Fruit fly (Drosophila melanogaster) S2 (cell line): ENCODE data around the gene Gos28.

ENCODE experiments used
- CG8478 ChIP-seq: fragments of >200 bp; optimal IDR thresholded peaks from 2 replicates; lab custom pipeline; 2018
- CTCF ChIP-seq, 2 experiments: fragments of >200 bp; optimal IDR thresholded peaks; 2 replicates each; lab custom pipeline; 2018

The Gos28 gene

dm6 chr3R:18706289-18706688 is 42.8 kb downstream of the Gos28 start:
- TF ChIP-seq CG8478 (no peak), CTCF (optimal IDR thresholded peaks at IDR 0.05; lab: Kevin White, UChicago) (no peak)

dm6 chr3R:18707492-18707891 is 44.0 kb downstream of the Gos28 start:
- TF ChIP-seq CG8478 (no peak), CTCF (optimal IDR thresholded peaks at IDR 0.05; lab: Kevin White, UChicago) (no peak)
